Fruit fly (Drosophila melanogaster): ENCODE data around the gene CG18301.

DNA sequence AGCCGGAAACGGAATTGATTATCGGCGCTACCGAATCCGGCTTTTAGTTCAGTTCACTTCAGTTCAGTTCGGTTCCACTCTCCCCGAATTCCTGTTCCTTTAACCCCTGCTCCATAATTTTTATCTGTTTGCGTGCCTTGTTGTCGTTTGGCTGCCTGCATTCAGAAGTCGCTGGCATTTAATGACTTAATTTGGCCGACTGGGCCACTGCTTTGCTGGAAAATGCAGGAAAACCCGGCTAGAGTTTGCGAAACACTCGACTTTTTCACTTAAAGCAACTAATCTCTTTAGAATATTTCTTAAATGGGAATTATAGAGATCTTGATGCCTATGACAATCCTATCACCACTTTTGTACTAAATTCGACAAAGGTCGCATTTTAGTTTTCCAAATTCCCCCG, 47.8 kb downstream of the CG18301 start, which contains the start of gene CG34160:
- TF ChIP-seq Sox14 (GFP tag; optimal IDR thresholded peaks at IDR 0.05), result no peak
- TF ChIP-seq cyc (GFP tag; optimal IDR thresholded peaks at IDR 0.05), result no peak
- no peak for TF ChIP-seq Smox (GFP tag; optimal IDR thresholded peaks at IDR 0.05)
- no peak for TF ChIP-seq Sox102F (GFP tag; optimal IDR thresholded peaks at IDR 0.05)
- TF ChIP-seq Ets21C (GFP tag; optimal IDR thresholded peaks at IDR 0.05), result no peak
- TF ChIP-seq CG7368 (GFP tag; optimal IDR thresholded peaks at IDR 0.05), result no peak
